Fruit fly (Drosophila melanogaster) whole organism, embryonic: Measurements from ENCODE around the gene Obp28a.

Experiments
- ATbp ChIP-seq: fragments of 200-800 bp; sonication (Bioruptor generic); optimal IDR thresholded peaks from 2 replicates; lab custom pipeline; 2017; ENCODE audit warnings: missing biosample characterization, mild to moderate bottlenecking, missing genetic modification characterization, missing genetic modification reagents
- Ada2b ChIP-seq: fragments of 200-800 bp; sonication (Bioruptor generic); IDR thresholded peaks from 2 replicates; pipeline ENCODE4 v1.3.6; 2022; ENCODE audit warnings: missing biosample characterization, missing genetic modification characterization
- Aef1 ChIP-seq: fragments of 200-800 bp; sonication (Bioruptor generic); IDR thresholded peaks from 3 replicates; pipeline ENCODE4 v1.3.6; 2022; ENCODE audit warnings: missing biosample characterization, missing genetic modification characterization
- Atf6 ChIP-seq: fragments of 200-800 bp; sonication (Bioruptor generic); IDR thresholded peaks from 2 replicates; pipeline ENCODE4 v1.3.6; 2022; ENCODE audit warnings: missing biosample characterization, missing genetic modification characterization
- CG10209 ChIP-seq: fragments of 200-800 bp; sonication (Bioruptor generic); optimal IDR thresholded peaks from 3 replicates; lab custom pipeline; 2017; ENCODE audit warnings: missing biosample characterization, mild to moderate bottlenecking, missing genetic modification characterization, missing genetic modification reagents
- CG10462 ChIP-seq: fragments of 200-800 bp; sonication (Bioruptor generic); optimal IDR thresholded peaks from 2 replicates; lab custom pipeline; 2016; ENCODE audit warnings: missing biosample characterization, missing genetic modification characterization
- CG12104 ChIP-seq: fragments of 200-800 bp; sonication (Bioruptor generic); optimal IDR thresholded peaks from 3 replicates; lab custom pipeline; 2016; ENCODE audit warnings: missing biosample characterization, missing genetic modification characterization
- CG13123 ChIP-seq: fragments of 200-800 bp; sonication (Bioruptor generic); optimal IDR thresholded peaks from 2 replicates; lab custom pipeline; 2016; ENCODE audit warnings: missing biosample characterization, missing genetic modification characterization
- CG14667 ChIP-seq: fragments of 200-800 bp; sonication (Bioruptor generic); IDR thresholded peaks from 2 replicates; pipeline ENCODE4 v1.3.6; 2022; ENCODE audit warnings: missing biosample characterization, missing genetic modification characterization
- CG1647 ChIP-seq: fragments of 200-800 bp; sonication (Bioruptor generic); optimal IDR thresholded peaks from 3 replicates; lab custom pipeline; 2016; ENCODE audit warnings: missing biosample characterization, missing genetic modification characterization
- CG17568 ChIP-seq: fragments of 200-800 bp; sonication (Bioruptor generic); optimal IDR thresholded peaks from 2 replicates; lab custom pipeline; 2018; ENCODE audit warnings: missing biosample characterization, mild to moderate bottlenecking, missing genetic modification characterization, moderate library complexity
- CG17912 ChIP-seq: fragments of 200-800 bp; sonication (Bioruptor generic); optimal IDR thresholded peaks from 2 replicates; lab custom pipeline; 2018; ENCODE audit warnings: missing biosample characterization, mild to moderate bottlenecking, missing genetic modification characterization
- CG1832 ChIP-seq: fragments of 200-800 bp; sonication (Bioruptor generic); optimal IDR thresholded peaks from 2 replicates; lab custom pipeline; 2017; ENCODE audit warnings: missing biosample characterization, mild to moderate bottlenecking, missing genetic modification characterization, inconsistent platforms
- CG18619 ChIP-seq: fragments of 200-800 bp; sonication (Bioruptor generic); optimal IDR thresholded peaks from 3 replicates; lab custom pipeline; 2017; ENCODE audit warnings: missing biosample characterization, mild to moderate bottlenecking, missing genetic modification characterization
- CG2199 ChIP-seq: fragments of 200-800 bp; sonication (Bioruptor generic); IDR thresholded peaks from 3 replicates; pipeline ENCODE4 v1.3.6; 2022; ENCODE audit warnings: missing biosample characterization, missing genetic modification characterization
- CG30431 ChIP-seq: fragments of 200-800 bp; sonication (Bioruptor generic); optimal IDR thresholded peaks from 2 replicates; lab custom pipeline; 2017; ENCODE audit warnings: missing biosample characterization, missing genetic modification characterization
- CG6175 ChIP-seq: fragments of 200-800 bp; sonication (Bioruptor generic); IDR thresholded peaks from 3 replicates; pipeline ENCODE4 v1.3.6; 2022; ENCODE audit warnings: missing biosample characterization, missing genetic modification characterization
- CG6683 ChIP-seq: fragments of 200-800 bp; sonication (Bioruptor generic); optimal IDR thresholded peaks from 2 replicates; lab custom pipeline; 2017; ENCODE audit warnings: missing biosample characterization, mild to moderate bottlenecking, missing genetic modification characterization, missing genetic modification reagents
- CG9932 ChIP-seq: fragments of 200-800 bp; sonication (Bioruptor generic); IDR thresholded peaks from 2 replicates; pipeline ENCODE4 v1.3.6; 2022; ENCODE audit warnings: missing biosample characterization, missing genetic modification characterization
- CrebB ChIP-seq: fragments of 200-800 bp; sonication (Bioruptor generic); optimal IDR thresholded peaks from 3 replicates; lab custom pipeline; 2018; ENCODE audit warnings: missing biosample characterization, mild to moderate bottlenecking, missing genetic modification characterization
- D19A ChIP-seq: fragments of 200-800 bp; optimal IDR thresholded peaks from 3 replicates; lab custom pipeline; 2019; ENCODE audit warnings: missing biosample characterization, mild to moderate bottlenecking, missing genetic modification characterization, moderate library complexity
- Dfd ChIP-seq, 2 experiments: fragments of >200 bp; optimal IDR thresholded peaks; 2 replicates each; lab custom pipeline; 2017; ENCODE audit warnings: missing biosample characterization in 2 of 2, missing genetic modification characterization in 2 of 2
- E2f1 ChIP-seq: fragments of 200-800 bp; sonication (Bioruptor generic); IDR thresholded peaks from 2 replicates; pipeline ENCODE4 v1.3.6; 2022; ENCODE audit warnings: missing biosample characterization, missing genetic modification characterization
- E2f2 ChIP-seq: fragments of 200-800 bp; sonication (Bioruptor generic); IDR thresholded peaks from 2 replicates; pipeline ENCODE4 v1.3.6; 2022; ENCODE audit warnings: missing biosample characterization, missing genetic modification characterization
- Mrtf ChIP-seq: fragments of 200-800 bp; sonication (Bioruptor generic); IDR thresholded peaks from 3 replicates; pipeline ENCODE4 v1.3.6; 2022; ENCODE audit warnings: missing biosample characterization, missing genetic modification characterization
- Rx ChIP-seq: fragments of 200-800 bp; sonication (Bioruptor generic); IDR thresholded peaks from 2 replicates; pipeline ENCODE4 v1.3.6; 2022; ENCODE audit warnings: missing biosample characterization, missing genetic modification characterization
- Sin3A ChIP-seq: fragments of >200 bp; optimal IDR thresholded peaks from 2 replicates; lab custom pipeline; 2018
- Vsx1 ChIP-seq: fragments of 200-800 bp; sonication (Bioruptor generic); optimal IDR thresholded peaks from 2 replicates; lab custom pipeline; 2017; ENCODE audit warnings: missing biosample characterization, mild to moderate bottlenecking, missing genetic modification characterization, missing genetic modification reagents
- ash1 ChIP-seq: fragments of 200-800 bp; sonication (Bioruptor generic); optimal IDR thresholded peaks from 2 replicates; lab custom pipeline; 2018; ENCODE audit warnings: missing biosample characterization, mild to moderate bottlenecking, missing genetic modification characterization
- cas ChIP-seq: fragments of 200-800 bp; sonication (Bioruptor generic); IDR thresholded peaks from 2 replicates; pipeline ENCODE4 v1.3.6; 2022; ENCODE audit warnings: missing biosample characterization, missing genetic modification characterization
- da ChIP-seq: fragments of 200-800 bp; sonication (Bioruptor generic); optimal IDR thresholded peaks from 2 replicates; lab custom pipeline; 2016; ENCODE audit warnings: missing biosample characterization, missing genetic modification characterization
- insv ChIP-seq, 2 experiments: fragments of 200-800 bp; sonication (Bioruptor generic); optimal IDR thresholded peaks; 3 replicates each; lab custom pipeline; 2016 to 2018; ENCODE audit warnings: missing biosample characterization in 2 of 2, missing genetic modification characterization in 2 of 2
- jumu ChIP-seq: fragments of 200-800 bp; sonication (Bioruptor generic); optimal IDR thresholded peaks from 3 replicates; lab custom pipeline; 2016; ENCODE audit warnings: missing biosample characterization, missing genetic modification characterization
- ken ChIP-seq: fragments of 200-800 bp; sonication (Bioruptor generic); IDR thresholded peaks from 3 replicates; pipeline ENCODE4 v1.3.6; 2022; ENCODE audit warnings: missing biosample characterization, missing genetic modification characterization
- mirr ChIP-seq: fragments of 200-800 bp; sonication (Bioruptor generic); optimal IDR thresholded peaks from 3 replicates; lab custom pipeline; 2018; ENCODE audit warnings: missing biosample characterization, mild to moderate bottlenecking, missing genetic modification characterization
- nerfin-1 ChIP-seq: fragments of 200-800 bp; sonication (Bioruptor generic); optimal IDR thresholded peaks from 3 replicates; lab custom pipeline; 2019; ENCODE audit warnings: missing biosample characterization, mild to moderate bottlenecking, missing genetic modification characterization, moderate library complexity
- otp ChIP-seq: fragments of 200-800 bp; sonication (Bioruptor generic); IDR thresholded peaks from 3 replicates; pipeline ENCODE4, ENCODE4 v1.3.6; 2022; ENCODE audit warnings: missing biosample characterization, missing genetic modification characterization
- pfk ChIP-seq: fragments of 200-800 bp; sonication (Bioruptor generic); optimal IDR thresholded peaks from 2 replicates; lab custom pipeline; 2018; ENCODE audit warnings: missing biosample characterization, mild to moderate bottlenecking, missing genetic modification characterization, moderate library complexity
- pho ChIP-seq: fragments of 200-800 bp; sonication (Bioruptor generic); optimal IDR thresholded peaks from 2 replicates; lab custom pipeline; 2016; ENCODE audit warnings: missing biosample characterization, missing genetic modification characterization
- ro ChIP-seq: fragments of 200-800 bp; sonication (Bioruptor generic); IDR thresholded peaks from 2 replicates; pipeline ENCODE4 v1.3.6; 2022; ENCODE audit warnings: missing biosample characterization, missing genetic modification characterization
- sisA ChIP-seq: fragments of 200-800 bp; sonication (Bioruptor generic); IDR thresholded peaks from 2 replicates; pipeline ENCODE4 v1.3.6; 2022; ENCODE audit warnings: missing biosample characterization, missing genetic modification characterization
- sna ChIP-seq: fragments of 200-800 bp; sonication (Bioruptor generic); IDR thresholded peaks from 2 replicates; pipeline ENCODE4 v1.3.6; 2022; ENCODE audit warnings: missing biosample characterization, missing genetic modification characterization; ENCODE audit not compliant: partially characterized antibody
- so ChIP-seq: fragments of 200-800 bp; sonication (Bioruptor generic); IDR thresholded peaks from 3 replicates; pipeline ENCODE4 v1.3.6; 2022; ENCODE audit warnings: missing biosample characterization, missing genetic modification characterization
- sob ChIP-seq: fragments of 200-800 bp; sonication (Bioruptor generic); IDR thresholded peaks from 2 replicates; pipeline ENCODE4 v1.3.6; 2022; ENCODE audit warnings: missing biosample characterization, missing genetic modification characterization
- sr ChIP-seq: fragments of 200-800 bp; sonication (Bioruptor generic); IDR thresholded peaks from 3 replicates; pipeline ENCODE4 v1.3.6; 2022; ENCODE audit warnings: missing biosample characterization, missing genetic modification characterization
- tll ChIP-seq, 2 experiments: fragments of 200-800 bp in 1 of 2; fragments of >200 bp in 1 of 2; sonication (Bioruptor generic) in 1 of 2; optimal IDR thresholded peaks; 2 replicates each; lab custom pipeline; 2017 to 2019; ENCODE audit warnings: missing biosample characterization in 2 of 2, missing genetic modification characterization in 2 of 2, mild to moderate bottlenecking in 1 of 2, moderate library complexity in 1 of 2
- tna ChIP-seq: fragments of 200-800 bp; sonication (Bioruptor generic); IDR thresholded peaks from 2 replicates; pipeline ENCODE4 v1.3.6; 2022; ENCODE audit warnings: missing biosample characterization, missing genetic modification characterization; ENCODE audit not compliant: partially characterized antibody

Obp28a gene

dm6 chr2L:7495294-7495986 is 1.7 kb downstream of the Obp28a start (continued):
- TF ChIP-seq CG10209 (GFP tag; lab: Kevin White, UChicago), result no peak
- TF ChIP-seq sr, result no peak
- no peak for TF ChIP-seq CG12104
- TF ChIP-seq tll (GFP tag; optimal IDR thresholded peaks at IDR 0.05; lab: Kevin White, UChicago), result peak in 1 of 2 experiments; percentile 67
- no peak for TF ChIP-seq E2f2 (GFP tag; lab: Robert Waterston, UW)
- TF ChIP-seq CG14667, result no peak

dm6 chr2L:7494341-7495293 is 2.5 kb downstream of the Obp28a start:
- TF ChIP-seq CrebB (peak; percentile 40), CG30431 (GFP tag; lab: Kevin White, UChicago) (no peak), E2f1 (GFP tag; lab: Robert Waterston, UW) (no peak), Rx (GFP tag; lab: Robert Waterston, UW) (no peak), Mrtf (GFP tag; lab: Robert Waterston, UW) (no peak), insv (GFP tag; optimal IDR thresholded peaks at IDR 0.05; lab: Kevin White, UChicago) (no peak), D19A (tag; lab: Kevin White, UChicago) (peak; percentile 29), so (GFP tag; lab: Robert Waterston, UW) (peak; percentile 20; the same call in 1 of the 3 replicates), CG6175 (GFP tag; lab: Robert Waterston, UW) (no peak), Atf6 (GFP tag; lab: Robert Waterston, UW) (peak; percentile 71), CG1832 (GFP tag; lab: Kevin White, UChicago) (no peak), tna (no peak), sna (GFP tag; lab: Robert Waterston, UW) (no peak), ro (no peak), CG17568 (GFP tag; lab: Kevin White, UChicago) (peak; percentile 59), CG10209 (GFP tag; lab: Kevin White, UChicago) (peak; percentile 48), Dfd (GFP tag; optimal IDR thresholded peaks at IDR 0.05; lab: Kevin White, UChicago) (no peak), sob (GFP tag; lab: Robert Waterston, UW) (peak; percentile 77), CG6683 (no peak), Aef1 (GFP tag; lab: Robert Waterston, UW) (peak; percentile 50; the same call in 1 of the 3 replicates), ash1 (GFP tag; lab: Kevin White, UChicago) (no peak), da (GFP tag; lab: Kevin White, UChicago) (no peak), CG18619 (peak; percentile 10), otp (GFP tag; lab: Robert Waterston, UW) (no peak), CG9932 (GFP tag; lab: Robert Waterston, UW) (peak; percentile 88), pfk (GFP tag; lab: Kevin White, UChicago) (no peak), jumu (GFP tag; lab: Kevin White, UChicago) (no peak), cas (GFP tag; lab: Robert Waterston, UW) (no peak), CG2199 (GFP tag; lab: Robert Waterston, UW) (no peak), Vsx1 (GFP tag; lab: Kevin White, UChicago) (no peak), Sin3A (lab: Kevin White, UChicago) (no peak), pho (peak; percentile 65), CG10462 (GFP tag; lab: Kevin White, UChicago) (no peak), Ada2b (GFP tag; lab: Robert Waterston, UW) (peak; percentile 50), ATbp (no peak), sisA (GFP tag; lab: Robert Waterston, UW) (no peak), CG1647 (GFP tag; lab: Kevin White, UChicago) (no peak), ken (no peak), nerfin-1 (tag; lab: Kevin White, UChicago) (no peak), CG13123 (GFP tag; lab: Kevin White, UChicago) (no peak), mirr (no peak), CG17912 (GFP tag; lab: Kevin White, UChicago) (no peak)
